Worm (Caenorhabditis elegans) whole organism, L2 larva: ENCODE measurements around the gene F56A8.5.

Source experiments
- C34F6.9 ChIP-seq: fragments of 150-350 bp; optimal IDR thresholded peaks from 2 replicates; lab custom pipeline; 2014; ENCODE audit warnings: missing biosample characterization, missing genetic modification characterization
- F13H6.1 ChIP-seq: sonication (generic microtip); optimal IDR thresholded peaks from 2 replicates; lab custom pipeline; 2016; ENCODE audit warnings: missing genetic modification characterization, missing compliant biosample characterization
- R02D3.7 ChIP-seq: fragments of 150-350 bp; optimal IDR thresholded peaks from 2 replicates; lab custom pipeline; 2014; ENCODE audit warnings: missing biosample characterization, missing genetic modification characterization
- Y55F3AM.14 ChIP-seq: fragments of 200-800 bp; sonication (Bioruptor generic); optimal IDR thresholded peaks from 2 replicates; lab custom pipeline; 2018; ENCODE audit warnings: mild to moderate bottlenecking, missing genetic modification characterization, missing compliant biosample characterization
- ama-1 ChIP-seq: fragments of 150-350 bp; optimal IDR thresholded peaks from 2 replicates; lab custom pipeline; 2018; ENCODE audit warnings: inconsistent platforms
- ceh-16 ChIP-seq: fragments of 150-350 bp; optimal IDR thresholded peaks from 2 replicates; lab custom pipeline; 2014; ENCODE audit warnings: missing biosample characterization, missing genetic modification characterization
- ceh-82 ChIP-seq: fragments of 150-350 bp; optimal IDR thresholded peaks from 2 replicates; lab custom pipeline; 2014; ENCODE audit warnings: missing biosample characterization, missing genetic modification characterization
- crh-2 ChIP-seq: sonication (generic microtip); optimal IDR thresholded peaks from 2 replicates; lab custom pipeline; 2017; ENCODE audit warnings: missing biosample characterization, missing genetic modification characterization
- dmd-4 ChIP-seq: sonication (generic microtip); optimal IDR thresholded peaks from 2 replicates; lab custom pipeline; 2017; ENCODE audit warnings: missing biosample characterization, missing genetic modification characterization
- egl-27 ChIP-seq: sonication (generic microtip); optimal IDR thresholded peaks from 3 replicates; lab custom pipeline; 2017; ENCODE audit warnings: missing biosample characterization, missing genetic modification reagents, missing genetic modification characterization
- elt-3 ChIP-seq: sonication (generic microtip); optimal IDR thresholded peaks from 2 replicates; lab custom pipeline; 2017; ENCODE audit warnings: missing biosample characterization, missing genetic modification characterization
- fos-1 ChIP-seq: fragments of 150-350 bp; optimal IDR thresholded peaks from 2 replicates; lab custom pipeline; 2014; ENCODE audit warnings: missing biosample characterization, missing genetic modification characterization
- gmeb-1 ChIP-seq: fragments of 150-350 bp; optimal IDR thresholded peaks from 2 replicates; lab custom pipeline; 2014; ENCODE audit warnings: missing biosample characterization, missing genetic modification characterization
- lin-11 ChIP-seq: fragments of 150-350 bp; sonication (generic microtip); optimal IDR thresholded peaks from 2 replicates; lab custom pipeline; 2014; ENCODE audit warnings: missing biosample characterization, missing genetic modification characterization, inconsistent platforms, mixed read lengths
- lin-13 ChIP-seq: fragments of 150-350 bp; optimal IDR thresholded peaks from 2 replicates; lab custom pipeline; 2014; ENCODE audit warnings: missing biosample characterization, missing genetic modification reagents, missing genetic modification characterization
- lsy-2 ChIP-seq, 2 experiments: fragments of 150-350 bp in 1 of 2; sonication (generic microtip) in 1 of 2; optimal IDR thresholded peaks; 2 replicates each; lab custom pipeline; 2014 to 2017; ENCODE audit warnings: missing biosample characterization in 2 of 2, missing genetic modification characterization in 2 of 2
- mab-5 ChIP-seq: fragments of 150-350 bp; optimal IDR thresholded peaks from 2 replicates; lab custom pipeline; 2014; ENCODE audit warnings: missing biosample characterization, missing genetic modification characterization
- mbf-1 ChIP-seq: sonication (generic microtip); optimal IDR thresholded peaks from 2 replicates; lab custom pipeline; 2017; ENCODE audit warnings: missing biosample characterization, missing genetic modification characterization
- mdl-1 ChIP-seq, 2 experiments: fragments of 150-350 bp in 1 of 2; sonication (generic microtip) in 1 of 2; optimal IDR thresholded peaks; 2 replicates each; lab custom pipeline; 2017; ENCODE audit warnings: missing biosample characterization in 2 of 2, missing genetic modification characterization in 2 of 2
- nhr-10 ChIP-seq: sonication (generic microtip); optimal IDR thresholded peaks from 2 replicates; lab custom pipeline; 2017; ENCODE audit warnings: missing biosample characterization, missing genetic modification characterization
- nhr-11 ChIP-seq: fragments of 150-350 bp; optimal IDR thresholded peaks from 2 replicates; lab custom pipeline; 2014; ENCODE audit warnings: missing biosample characterization, missing genetic modification characterization
- nhr-129 ChIP-seq: fragments of 150-350 bp; optimal IDR thresholded peaks from 2 replicates; lab custom pipeline; 2014; ENCODE audit warnings: missing biosample characterization, missing genetic modification characterization
- nhr-21 ChIP-seq: fragments of 150-350 bp; optimal IDR thresholded peaks from 2 replicates; lab custom pipeline; 2014; ENCODE audit warnings: missing biosample characterization, missing genetic modification characterization
- nhr-23 ChIP-seq: fragments of 150-350 bp; optimal IDR thresholded peaks from 2 replicates; lab custom pipeline; 2014; ENCODE audit warnings: missing biosample characterization, missing genetic modification reagents, missing genetic modification characterization
- nhr-237 ChIP-seq: fragments of 150-350 bp; optimal IDR thresholded peaks from 2 replicates; lab custom pipeline; 2014; ENCODE audit warnings: missing biosample characterization, missing genetic modification characterization
- nhr-25 ChIP-seq: fragments of 150-350 bp; sonication (generic microtip); optimal IDR thresholded peaks from 3 replicates; lab custom pipeline; 2014; ENCODE audit warnings: missing biosample characterization, missing genetic modification characterization
- nhr-6 ChIP-seq: fragments of 150-350 bp; optimal IDR thresholded peaks from 2 replicates; lab custom pipeline; 2014; ENCODE audit warnings: missing biosample characterization, missing genetic modification characterization
- sem-4 ChIP-seq: fragments of 150-350 bp; optimal IDR thresholded peaks from 2 replicates; lab custom pipeline; 2014; ENCODE audit warnings: missing biosample characterization, missing genetic modification reagents, missing genetic modification characterization
- sma-3 ChIP-seq: sonication (generic microtip); optimal IDR thresholded peaks from 2 replicates; lab custom pipeline; 2016; ENCODE audit warnings: missing genetic modification reagents, missing genetic modification characterization, missing compliant biosample characterization
- sma-9 ChIP-seq, 2 experiments: fragments of 150-350 bp in 1 of 2; sonication (generic microtip) in 1 of 2; optimal IDR thresholded peaks; 2 replicates each; lab custom pipeline; 2014 to 2016; ENCODE audit warnings: missing genetic modification characterization in 2 of 2, mild to moderate bottlenecking in 1 of 2, missing biosample characterization in 1 of 2, missing compliant biosample characterization in 1 of 2, missing genetic modification reagents in 1 of 2, moderate library complexity in 1 of 2
- snpc-4 ChIP-seq: fragments of 150-350 bp; optimal IDR thresholded peaks from 2 replicates; lab custom pipeline; 2014; ENCODE audit warnings: missing biosample characterization, missing genetic modification characterization
- unc-39 ChIP-seq: fragments of 150-350 bp; optimal IDR thresholded peaks from 2 replicates; lab custom pipeline; 2014; ENCODE audit warnings: missing biosample characterization, missing genetic modification characterization
- unc-55 ChIP-seq: fragments of 150-350 bp; sonication (generic microtip); optimal IDR thresholded peaks from 3 replicates; lab custom pipeline; 2014; ENCODE audit warnings: missing biosample characterization, missing genetic modification reagents, missing genetic modification characterization
- unc-62 ChIP-seq: fragments of 150-350 bp; optimal IDR thresholded peaks from 2 replicates; lab custom pipeline; 2014; ENCODE audit warnings: missing biosample characterization, missing genetic modification reagents, missing genetic modification characterization
- zag-1 ChIP-seq: fragments of 150-350 bp; optimal IDR thresholded peaks from 2 replicates; lab custom pipeline; 2014; ENCODE audit warnings: missing biosample characterization, missing genetic modification characterization
- ztf-1 ChIP-seq: fragments of 200-800 bp; sonication (Bioruptor generic); conservative IDR thresholded peaks from 2 replicates; pipeline ENCODE4 v1.3.6; 2022; ENCODE audit warnings: missing genetic modification characterization, missing compliant biosample characterization
- ztf-11 ChIP-seq: sonication (generic microtip); optimal IDR thresholded peaks from 2 replicates; lab custom pipeline; 2017; ENCODE audit warnings: missing biosample characterization, missing genetic modification characterization

F56A8.5 gene

ce11 chrIII:13310552-13310951 is 44.9 kb downstream of the F56A8.5 start:
- TF ChIP-seq egl-27 (tag; lab: Kevin White, UChicago) (no peak), ztf-11 (no peak), mab-5 (no peak), mdl-1 (tag; optimal IDR thresholded peaks at IDR 0.05; lab: Kevin White, UChicago) (no peak), lsy-2 (tag; optimal IDR thresholded peaks at IDR 0.05; lab: Kevin White, UChicago) (peak in 1 of 2 experiments; percentile 27), sma-9 (GFP tag; optimal IDR thresholded peaks at IDR 0.05; lab: Kevin White, UChicago) (no peak), sma-9 (tag; optimal IDR thresholded peaks at IDR 0.05; lab: Kevin White, UChicago) (no peak), nhr-11 (tag; lab: Kevin White, UChicago) (no peak), sma-3 (no peak), C34F6.9 (peak; percentile 11), nhr-6 (tag; lab: Kevin White, UChicago) (no peak), mbf-1 (no peak), fos-1 (tag; lab: Kevin White, UChicago) (peak; percentile 66), nhr-25 (tag; lab: Kevin White, UChicago) (peak; percentile 32), crh-2 (tag; lab: Kevin White, UChicago) (peak; percentile 48), lin-11 (no peak), gmeb-1 (tag; lab: Kevin White, UChicago) (peak; percentile 36), lin-13 (no peak), dmd-4 (tag; lab: Kevin White, UChicago) (no peak), nhr-23 (tag; lab: Kevin White, UChicago) (no peak), Y55F3AM.14 (no peak), unc-39 (tag; lab: Kevin White, UChicago) (no peak), ama-1 (lab: Kevin White, UChicago) (no peak), snpc-4 (tag; lab: Kevin White, UChicago) (no peak), R02D3.7 (tag; lab: Kevin White, UChicago) (no peak), elt-3 (tag; lab: Kevin White, UChicago) (no peak)

ce11 chrIII:13313788-13314187 is 48.1 kb downstream of the F56A8.5 start, which contains the start of gene Y43F4B.10:
Gene Y43F4B.10 (plus strand): TSS chrIII:13314068.
- TF ChIP-seq nhr-25 (tag; lab: Kevin White, UChicago) = no peak
- TF ChIP-seq gmeb-1 (tag; lab: Kevin White, UChicago) = peak; percentile 8
- TF ChIP-seq F13H6.1 (tag; lab: Kevin White, UChicago) = no peak
- TF ChIP-seq egl-27 (tag; lab: Kevin White, UChicago) = no peak
- TF ChIP-seq mdl-1 (tag; optimal IDR thresholded peaks at IDR 0.05; lab: Kevin White, UChicago) = no peak
- no peak for TF ChIP-seq dmd-4 (tag; lab: Kevin White, UChicago)
- TF ChIP-seq nhr-6 (tag; lab: Kevin White, UChicago) = no peak
- TF ChIP-seq sem-4 (tag; lab: Kevin White, UChicago) = no peak
- no peak for TF ChIP-seq ceh-16
- no peak for TF ChIP-seq mbf-1
- peak; percentile 64 for TF ChIP-seq C34F6.9
- TF ChIP-seq lsy-2 (tag; optimal IDR thresholded peaks at IDR 0.05; lab: Kevin White, UChicago) = peak in 1 of 2 experiments; percentile 60
- no peak for TF ChIP-seq nhr-11 (tag; lab: Kevin White, UChicago)
- TF ChIP-seq mab-5 = no peak
- no peak for TF ChIP-seq sma-9 (GFP tag; optimal IDR thresholded peaks at IDR 0.05; lab: Kevin White, UChicago)
- no peak for TF ChIP-seq sma-9 (tag; optimal IDR thresholded peaks at IDR 0.05; lab: Kevin White, UChicago)
- TF ChIP-seq unc-55 (GFP tag; lab: Kevin White, UChicago) = peak; percentile 74
- no peak for TF ChIP-seq ztf-1
- TF ChIP-seq unc-62 (GFP tag; lab: Kevin White, UChicago) = no peak
- TF ChIP-seq ama-1 (lab: Kevin White, UChicago) = no peak
- no peak for TF ChIP-seq Y55F3AM.14
- no peak for TF ChIP-seq nhr-10 (tag; lab: Kevin White, UChicago)
- TF ChIP-seq unc-39 (tag; lab: Kevin White, UChicago) = no peak
- no peak for TF ChIP-seq ztf-11
- peak; percentile 27 for TF ChIP-seq crh-2 (tag; lab: Kevin White, UChicago)
- no peak for TF ChIP-seq sma-3
- TF ChIP-seq nhr-129 (tag; lab: Kevin White, UChicago) = peak; percentile 14
- TF ChIP-seq nhr-21 (tag; lab: Kevin White, UChicago) = no peak

- TF ChIP-seq nhr-129 (tag; lab: Kevin White, UChicago) (no peak), zag-1 (no peak)
These were observed 49.0 kb downstream of the F56A8.5 start for ce11 chrIII:13314636-13315035.

ce11 chrIII:13315071-13315470 is 49.4 kb downstream of the F56A8.5 start, which contains the start of gene dph-7:
Gene dph-7 (plus strand): TSS chrIII:13315123.
- TF ChIP-seq zag-1 (no peak), dmd-4 (tag; lab: Kevin White, UChicago) (no peak), ceh-82 (no peak), nhr-237 (tag; lab: Kevin White, UChicago) (no peak), ztf-11 (no peak), nhr-21 (tag; lab: Kevin White, UChicago) (no peak), unc-39 (tag; lab: Kevin White, UChicago) (no peak), R02D3.7 (tag; lab: Kevin White, UChicago) (no peak), fos-1 (tag; lab: Kevin White, UChicago) (no peak), mbf-1 (no peak), sma-9 (GFP tag; optimal IDR thresholded peaks at IDR 0.05; lab: Kevin White, UChicago) (no peak), sma-9 (tag; optimal IDR thresholded peaks at IDR 0.05; lab: Kevin White, UChicago) (no peak), crh-2 (tag; lab: Kevin White, UChicago) (no peak), unc-55 (GFP tag; lab: Kevin White, UChicago) (no peak)
